Fruit fly (Drosophila melanogaster) whole organism, adult: ENCODE data around the gene CG7518.

Source experiments
- CG12768 ChIP-seq: fragments of 200-800 bp; sonication (Bioruptor generic); optimal IDR thresholded peaks from 2 replicates; lab custom pipeline; 2017; ENCODE audit warnings: missing biosample characterization, missing genetic modification characterization, mild to moderate bottlenecking, moderate library complexity, missing genetic modification reagents
- CG7101 ChIP-seq: fragments of 200-800 bp; sonication (Bioruptor generic); optimal IDR thresholded peaks from 2 replicates; lab custom pipeline; 2018; ENCODE audit warnings: missing biosample characterization, mild to moderate bottlenecking, missing genetic modification characterization, moderate library complexity
- Clk ChIP-seq: fragments of 200-800 bp; sonication (Bioruptor generic); optimal IDR thresholded peaks from 2 replicates; lab custom pipeline; 2017; ENCODE audit warnings: missing biosample characterization, missing genetic modification characterization
- Hr96 ChIP-seq: fragments of 200-800 bp; sonication (Bioruptor generic); optimal IDR thresholded peaks from 2 replicates; lab custom pipeline; 2016; ENCODE audit warnings: missing biosample characterization, missing genetic modification characterization
- Mnt ChIP-seq: fragments of 200-800 bp; sonication (Bioruptor generic); optimal IDR thresholded peaks from 2 replicates; lab custom pipeline; 2016; ENCODE audit warnings: missing biosample characterization, mild to moderate bottlenecking, missing genetic modification characterization
- bab1 ChIP-seq: fragments of 200-800 bp; sonication (Bioruptor generic); optimal IDR thresholded peaks from 3 replicates; lab custom pipeline; 2019; ENCODE audit warnings: missing biosample characterization, mild to moderate bottlenecking, missing genetic modification characterization, moderate library complexity
- cnc ChIP-seq, 2 experiments: fragments of >200 bp; optimal IDR thresholded peaks; 2 replicates each; lab custom pipeline; 2017
- ovo ChIP-seq: fragments of 200-800 bp; sonication (Bioruptor generic); optimal IDR thresholded peaks from 2 replicates; lab custom pipeline; 2016; ENCODE audit warnings: missing biosample characterization, missing genetic modification characterization
- tj ChIP-seq: fragments of 200-800 bp; sonication (Bioruptor generic); optimal IDR thresholded peaks from 3 replicates; lab custom pipeline; 2017; ENCODE audit warnings: missing biosample characterization, mild to moderate bottlenecking, missing genetic modification characterization, moderate library complexity
- toe ChIP-seq: fragments of 200-800 bp; sonication (Bioruptor generic); optimal IDR thresholded peaks from 2 replicates; lab custom pipeline; 2016; ENCODE audit warnings: missing biosample characterization, missing genetic modification characterization

- no peak for TF ChIP-seq bab1 (GFP tag; lab: Kevin White, UChicago)
- TF ChIP-seq toe (GFP tag; lab: Kevin White, UChicago) = no peak
- TF ChIP-seq Hr96 (GFP tag; lab: Kevin White, UChicago) = no peak
- TF ChIP-seq Clk = no peak
- TF ChIP-seq CG12768 (GFP tag; lab: Kevin White, UChicago) = no peak
- no peak for TF ChIP-seq ovo (GFP tag; lab: Kevin White, UChicago)
- TF ChIP-seq tj = no peak
- no peak for TF ChIP-seq CG7101 (tag; lab: Kevin White, UChicago)
- TF ChIP-seq cnc (optimal IDR thresholded peaks at IDR 0.05; lab: Kevin White, UChicago) = no peak
- no peak for TF ChIP-seq Mnt (GFP tag; lab: Kevin White, UChicago)
These were observed 11.7 kb downstream of the CG7518 start, which contains the start of gene CG11656 for dm6 chr3R:13009595-13009994.
